Fruit fly (Drosophila melanogaster): ENCODE data around the gene CG6026.

The CG6026 gene

DNA sequence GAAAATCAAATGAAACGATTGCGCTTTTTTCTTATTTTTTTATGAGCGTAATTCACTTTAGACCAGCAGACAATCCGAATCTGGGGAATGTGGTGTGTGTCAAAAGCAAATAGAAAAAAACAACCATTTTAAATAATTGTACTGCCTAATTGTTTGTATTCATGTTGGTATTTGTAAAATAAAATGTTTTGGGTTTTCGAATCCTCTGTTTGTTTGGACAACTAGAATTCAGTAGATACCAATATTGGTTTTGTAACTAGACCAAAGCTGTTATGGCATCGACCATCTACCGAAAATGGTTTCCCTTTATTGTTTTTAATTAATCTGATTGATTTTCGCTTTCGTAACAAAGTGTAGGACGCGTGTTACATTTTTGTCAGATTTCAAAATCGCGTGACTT, 22.4 kb upstream of the CG6026 start (continued):
- TF ChIP-seq Doc2 (GFP tag; IDR thresholded peaks at IDR 0.05) (no peak), tll (GFP tag; optimal IDR thresholded peaks at IDR 0.05) (peak in 1 of 2 experiments; percentile 36), CG17912 (GFP tag; optimal IDR thresholded peaks at IDR 0.05) (no peak), grn (GFP tag; optimal IDR thresholded peaks at IDR 0.05) (peak; percentile 1), D19B (GFP tag; optimal IDR thresholded peaks at IDR 0.05) (no peak), Max (GFP tag; optimal IDR thresholded peaks at IDR 0.05) (peak; percentile 7), Xrp1 (GFP tag; IDR thresholded peaks at IDR 0.05) (peak; percentile 36; the same call in 1 of the 2 replicates), sug (tag; optimal IDR thresholded peaks at IDR 0.05) (no peak), Asciz (GFP tag; optimal IDR thresholded peaks at IDR 0.05) (peak; percentile 39), twi (tag; optimal IDR thresholded peaks at IDR 0.05) (no peak), HHEX (GFP tag; optimal IDR thresholded peaks at IDR 0.05) (peak; percentile 32), H2.0 (GFP tag; IDR thresholded peaks at IDR 0.05) (no peak), CG15269 (tag; optimal IDR thresholded peaks at IDR 0.05) (peak; percentile 21), Hey (tag; optimal IDR thresholded peaks at IDR 0.05) (no peak), CG14667 (GFP tag; IDR thresholded peaks at IDR 0.05) (no peak), CG17359 (tag; optimal IDR thresholded peaks at IDR 0.05) (no peak), CG18599 (GFP tag; optimal IDR thresholded peaks at IDR 0.05) (peak; percentile 23), CG3838 (GFP tag; optimal IDR thresholded peaks at IDR 0.05) (no peak), CG1024 (GFP tag; IDR thresholded peaks at IDR 0.05) (no peak), CG1603 (tag; optimal IDR thresholded peaks at IDR 0.05) (peak; percentile 15), pfk (GFP tag; optimal IDR thresholded peaks at IDR 0.05) (no peak), CG8924 (tag; optimal IDR thresholded peaks at IDR 0.05) (no peak), CG4328 (GFP tag; optimal IDR thresholded peaks at IDR 0.05) (no peak), CG12236 (GFP tag; optimal IDR thresholded peaks at IDR 0.05) (no peak), sqz (GFP tag; optimal IDR thresholded peaks at IDR 0.05) (peak; percentile 36), CG7839 (tag; optimal IDR thresholded peaks at IDR 0.05) (peak; percentile 53), CG33213 (GFP tag; optimal IDR thresholded peaks at IDR 0.05) (peak; percentile 41), CG8290 (GFP tag; optimal IDR thresholded peaks at IDR 0.05) (no peak), CG8290 (tag; optimal IDR thresholded peaks at IDR 0.05) (peak in 1 of 2 experiments; percentile 44), ci (GFP tag; IDR thresholded peaks at IDR 0.05) (no peak), CG6689 (GFP tag; IDR thresholded peaks at IDR 0.05) (no peak), Mrtf (GFP tag; IDR thresholded peaks at IDR 0.05) (no peak), sens (GFP tag) (peak; percentile 74), ato (GFP tag; IDR thresholded peaks at IDR 0.05; ENCODE audit: partially characterized antibody) (no peak), Doc3 (GFP tag; IDR thresholded peaks at IDR 0.05; ENCODE audit: partially characterized antibody) (no peak), CG15011 (GFP tag; optimal IDR thresholded peaks at IDR 0.05) (peak; percentile 38), CoRest (tag; optimal IDR thresholded peaks at IDR 0.05) (peak; percentile 39), CG11504 (tag; optimal IDR thresholded peaks at IDR 0.05) (peak; percentile 9), Dip2 (GFP tag; IDR thresholded peaks at IDR 0.05) (no peak), jumu (GFP tag; optimal IDR thresholded peaks at IDR 0.05) (no peak), caup (GFP tag; optimal IDR thresholded peaks at IDR 0.05; ENCODE audit: severe bottlenecking) (peak; percentile 45)

DNA sequence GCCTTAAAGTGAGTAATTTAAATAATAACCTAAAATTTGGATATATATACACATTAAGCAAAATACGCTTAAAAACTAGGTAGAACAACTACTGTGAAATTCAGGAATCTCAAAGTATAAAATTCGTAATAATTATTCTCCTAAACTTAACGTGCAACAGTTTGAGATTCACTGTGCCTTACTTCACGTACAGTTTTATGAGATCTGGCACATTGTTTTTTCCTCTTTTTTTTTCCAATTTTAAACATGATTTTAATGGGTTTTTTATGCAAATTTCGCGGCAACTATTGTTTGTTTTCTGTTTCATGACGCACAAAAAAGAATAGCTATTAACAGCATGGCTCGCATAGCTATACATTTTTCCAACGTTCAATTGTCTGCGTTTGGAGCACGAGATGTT, 21.5 kb upstream of the CG6026 start:
- peak; percentile 96 for TF ChIP-seq CG6654 (GFP tag; optimal IDR thresholded peaks at IDR 0.05)
- TF ChIP-seq CG34422 (GFP tag; IDR thresholded peaks at IDR 0.05), result no peak
- peak; percentile 0 for TF ChIP-seq sqz (GFP tag; optimal IDR thresholded peaks at IDR 0.05)
- no peak for TF ChIP-seq otp (GFP tag; IDR thresholded peaks at IDR 0.05)
- TF ChIP-seq CG11504 (tag; optimal IDR thresholded peaks at IDR 0.05), result peak; percentile 92
- peak; percentile 67 for TF ChIP-seq cad (GFP tag; optimal IDR thresholded peaks at IDR 0.05)
- TF ChIP-seq amos (GFP tag; IDR thresholded peaks at IDR 0.05; ENCODE audit: partially characterized antibody), result peak; percentile 9; the same call in 1 of the 2 replicates
